Worm (Caenorhabditis elegans) whole organism, L3 larva: ENCODE data around the gene tbc-6.
A peak's percentile ranks its signal among the peaks of the same experiment; 100 is the strongest.

Source experiments
- R02D3.7 ChIP-seq: fragments of 150-350 bp; optimal IDR thresholded peaks from 2 replicates; lab custom pipeline; 2014; ENCODE audit warnings: missing biosample characterization, missing genetic modification characterization
- ZK546.5 ChIP-seq: sonication (generic microtip); optimal IDR thresholded peaks from 2 replicates; lab custom pipeline; 2017; ENCODE audit warnings: missing biosample characterization, missing genetic modification characterization
- aly-2 ChIP-seq: fragments of 150-350 bp; optimal IDR thresholded peaks from 2 replicates; lab custom pipeline; 2014; ENCODE audit warnings: missing biosample characterization, missing genetic modification characterization
- ama-1 ChIP-seq: fragments of 150-350 bp; optimal IDR thresholded peaks from 2 replicates; lab custom pipeline; 2018
- ceh-16 ChIP-seq: sonication (generic microtip); optimal IDR thresholded peaks from 2 replicates; lab custom pipeline; 2017; ENCODE audit warnings: missing biosample characterization, missing genetic modification characterization
- ceh-28 ChIP-seq: fragments of 150-350 bp; optimal IDR thresholded peaks from 2 replicates; lab custom pipeline; 2014; ENCODE audit warnings: missing biosample characterization, missing genetic modification reagents, missing genetic modification characterization
- ceh-82 ChIP-seq: fragments of 150-350 bp; optimal IDR thresholded peaks from 2 replicates; lab custom pipeline; 2014; ENCODE audit warnings: missing biosample characterization, missing genetic modification characterization
- ceh-9 ChIP-seq: sonication (generic microtip); optimal IDR thresholded peaks from 2 replicates; lab custom pipeline; 2018; ENCODE audit warnings: missing biosample characterization, missing genetic modification characterization
- daf-12 ChIP-seq: fragments of 150-350 bp; optimal IDR thresholded peaks from 2 replicates; lab custom pipeline; 2014; ENCODE audit warnings: missing biosample characterization, missing genetic modification reagents, missing genetic modification characterization
- egl-27 ChIP-seq: sonication (generic microtip); optimal IDR thresholded peaks from 4 replicates; lab custom pipeline; 2017; ENCODE audit warnings: missing biosample characterization, missing genetic modification reagents, missing genetic modification characterization
- egl-5 ChIP-seq: fragments of 150-350 bp; optimal IDR thresholded peaks from 2 replicates; lab custom pipeline; 2017; ENCODE audit warnings: missing biosample characterization, missing genetic modification reagents, missing genetic modification characterization, inconsistent platforms
- elt-1 ChIP-seq: fragments of 150-350 bp; optimal IDR thresholded peaks from 2 replicates; lab custom pipeline; 2014; ENCODE audit warnings: missing biosample characterization, missing genetic modification characterization
- elt-2 ChIP-seq: sonication (generic microtip); optimal IDR thresholded peaks from 2 replicates; lab custom pipeline; 2016; ENCODE audit warnings: missing genetic modification reagents, mild to moderate bottlenecking, missing genetic modification characterization, missing compliant biosample characterization
- elt-3 ChIP-seq, 3 experiments: fragments of 150-350 bp in 1 of 3; sonication (generic microtip) in 2 of 3; optimal IDR thresholded peaks; 2 replicates in 2 of 3; 4 replicates in 1 of 3; lab custom pipeline; 2014 to 2017; ENCODE audit warnings: missing biosample characterization in 3 of 3, missing genetic modification characterization in 3 of 3
- eor-1 ChIP-seq, 2 experiments: fragments of 150-350 bp; optimal IDR thresholded peaks; 2 replicates each; lab custom pipeline; 2014 to 2018; ENCODE audit warnings: missing biosample characterization in 2 of 2, missing genetic modification characterization in 2 of 2
- fkh-10 ChIP-seq: sonication (generic microtip); optimal IDR thresholded peaks from 2 replicates; lab custom pipeline; 2017; ENCODE audit warnings: missing biosample characterization, missing genetic modification reagents, missing genetic modification characterization
- fkh-2 ChIP-seq: fragments of 150-350 bp; optimal IDR thresholded peaks from 2 replicates; lab custom pipeline; 2014; ENCODE audit warnings: missing biosample characterization, missing genetic modification reagents, missing genetic modification characterization
- fos-1 ChIP-seq: fragments of 150-350 bp; optimal IDR thresholded peaks from 2 replicates; lab custom pipeline; 2014; ENCODE audit warnings: missing biosample characterization, missing genetic modification characterization
- hmg-11 ChIP-seq: sonication (generic microtip); optimal IDR thresholded peaks from 2 replicates; lab custom pipeline; 2016; ENCODE audit warnings: missing genetic modification characterization, missing compliant biosample characterization
- jun-1 ChIP-seq: fragments of 150-350 bp; optimal IDR thresholded peaks from 2 replicates; lab custom pipeline; 2014; ENCODE audit warnings: missing biosample characterization, missing genetic modification reagents, missing genetic modification characterization
- lin-15B ChIP-seq: fragments of 150-350 bp; optimal IDR thresholded peaks from 2 replicates; lab custom pipeline; 2014; ENCODE audit warnings: missing biosample characterization, missing genetic modification characterization
- lin-39 ChIP-seq: fragments of 150-350 bp; optimal IDR thresholded peaks from 2 replicates; lab custom pipeline; 2018; ENCODE audit warnings: missing biosample characterization, missing genetic modification reagents, missing genetic modification characterization
- lsy-12 ChIP-seq: sonication (generic microtip); optimal IDR thresholded peaks from 2 replicates; lab custom pipeline; 2016; ENCODE audit warnings: mild to moderate bottlenecking, missing genetic modification characterization, missing compliant biosample characterization
- mdl-1 ChIP-seq: fragments of 150-350 bp; optimal IDR thresholded peaks from 2 replicates; lab custom pipeline; 2014; ENCODE audit warnings: missing biosample characterization, missing genetic modification characterization
- mml-1 ChIP-seq: fragments of 150-350 bp; sonication (generic microtip); optimal IDR thresholded peaks from 3 replicates; lab custom pipeline; 2014; ENCODE audit warnings: missing biosample characterization, missing genetic modification characterization
- nfya-1 ChIP-seq: sonication (generic microtip); optimal IDR thresholded peaks from 2 replicates; lab custom pipeline; 2017; ENCODE audit warnings: missing genetic modification characterization, mild to moderate bottlenecking, missing compliant biosample characterization, antibody characterized with exemption, moderate library complexity; ENCODE audit not compliant: insufficient read depth
- nhr-11 ChIP-seq: fragments of 150-350 bp; optimal IDR thresholded peaks from 2 replicates; lab custom pipeline; 2014; ENCODE audit warnings: missing biosample characterization, missing genetic modification characterization
- nhr-12 ChIP-seq: fragments of 150-350 bp; optimal IDR thresholded peaks from 2 replicates; lab custom pipeline; 2014; ENCODE audit warnings: missing biosample characterization, missing genetic modification characterization
- nhr-23 ChIP-seq: fragments of 150-350 bp; optimal IDR thresholded peaks from 2 replicates; lab custom pipeline; 2014; ENCODE audit warnings: missing biosample characterization, missing genetic modification reagents, missing genetic modification characterization
- nhr-237 ChIP-seq: fragments of 150-350 bp; optimal IDR thresholded peaks from 2 replicates; lab custom pipeline; 2014; ENCODE audit warnings: missing biosample characterization, missing genetic modification characterization
- nhr-25 ChIP-seq: sonication (generic microtip); optimal IDR thresholded peaks from 2 replicates; lab custom pipeline; 2017; ENCODE audit warnings: missing biosample characterization, missing genetic modification characterization
- nhr-28 ChIP-seq: fragments of 150-350 bp; optimal IDR thresholded peaks from 2 replicates; lab custom pipeline; 2014; ENCODE audit warnings: missing biosample characterization, missing genetic modification characterization
- nhr-43 ChIP-seq: sonication (generic microtip); optimal IDR thresholded peaks from 2 replicates; lab custom pipeline; 2016; ENCODE audit warnings: mild to moderate bottlenecking, missing genetic modification characterization, missing compliant biosample characterization; ENCODE audit not compliant: poor library complexity, severe bottlenecking
- nhr-67 ChIP-seq: fragments of 150-350 bp; optimal IDR thresholded peaks from 2 replicates; lab custom pipeline; 2014; ENCODE audit warnings: missing biosample characterization, missing genetic modification characterization
- nhr-76 ChIP-seq: fragments of 150-350 bp; sonication (generic microtip); optimal IDR thresholded peaks from 5 replicates; lab custom pipeline; 2014; ENCODE audit warnings: missing biosample characterization, missing genetic modification characterization
- nhr-77 ChIP-seq: fragments of 150-350 bp; optimal IDR thresholded peaks from 2 replicates; lab custom pipeline; 2014; ENCODE audit warnings: missing biosample characterization, missing genetic modification characterization
- pha-4 ChIP-seq: fragments of 150-350 bp; optimal IDR thresholded peaks from 2 replicates; lab custom pipeline; 2014; ENCODE audit warnings: missing biosample characterization, missing genetic modification reagents, missing genetic modification characterization
- pqm-1 ChIP-seq: fragments of 150-350 bp; optimal IDR thresholded peaks from 2 replicates; lab custom pipeline; 2017; ENCODE audit warnings: missing biosample characterization, missing genetic modification characterization, inconsistent platforms
- sea-2 ChIP-seq: fragments of 150-350 bp; sonication (generic microtip); optimal IDR thresholded peaks from 4 replicates; lab custom pipeline; 2014; ENCODE audit warnings: missing biosample characterization, missing genetic modification reagents, missing genetic modification characterization
- skn-1 ChIP-seq: fragments of 150-350 bp; optimal IDR thresholded peaks from 2 replicates; lab custom pipeline; 2014; ENCODE audit warnings: missing biosample characterization, missing genetic modification characterization
- snpc-4 ChIP-seq: fragments of 150-350 bp; optimal IDR thresholded peaks from 2 replicates; lab custom pipeline; 2014; ENCODE audit warnings: missing biosample characterization, missing genetic modification characterization
- tbx-2 ChIP-seq: sonication (generic microtip); optimal IDR thresholded peaks from 2 replicates; lab custom pipeline; 2016; ENCODE audit warnings: mild to moderate bottlenecking, missing genetic modification characterization, missing compliant biosample characterization
- unc-39 ChIP-seq: sonication (generic microtip); optimal IDR thresholded peaks from 4 replicates; lab custom pipeline; 2017; ENCODE audit warnings: missing biosample characterization, missing genetic modification characterization
- unc-62 ChIP-seq: fragments of 150-350 bp; sonication (generic microtip); optimal IDR thresholded peaks from 4 replicates; lab custom pipeline; 2014; ENCODE audit warnings: missing biosample characterization, missing genetic modification reagents, missing genetic modification characterization
- zag-1 ChIP-seq: fragments of 150-350 bp; optimal IDR thresholded peaks from 2 replicates; lab custom pipeline; 2014; ENCODE audit warnings: missing biosample characterization, missing genetic modification characterization
- ztf-11 ChIP-seq: fragments of 150-350 bp; optimal IDR thresholded peaks from 2 replicates; lab custom pipeline; 2014; ENCODE audit warnings: missing biosample characterization, missing genetic modification characterization
- ztf-4 ChIP-seq: fragments of 150-350 bp; optimal IDR thresholded peaks from 2 replicates; lab custom pipeline; 2014; ENCODE audit warnings: missing biosample characterization, missing genetic modification characterization

The tbc-6 gene

ce11 chrII:6888211-6888610 is 40.3 kb downstream of the tbc-6 start:
- no peak for TF ChIP-seq skn-1 (tag; lab: Kevin White, UChicago)
- TF ChIP-seq ztf-11 = no peak
- no peak for TF ChIP-seq sea-2
- TF ChIP-seq fos-1 (tag; lab: Kevin White, UChicago) = no peak
- TF ChIP-seq R02D3.7 = no peak
- peak; percentile 65 for TF ChIP-seq nhr-23
- TF ChIP-seq snpc-4 = no peak
- no peak for TF ChIP-seq eor-1 (tag; optimal IDR thresholded peaks at IDR 0.05; lab: Kevin White, UChicago)
- TF ChIP-seq unc-39 (tag; lab: Kevin White, UChicago) = no peak
- no peak for TF ChIP-seq nhr-28 (tag; lab: Kevin White, UChicago)
- TF ChIP-seq egl-27 (tag; lab: Kevin White, UChicago) = no peak
- no peak for TF ChIP-seq ceh-28 (tag; lab: Kevin White, UChicago)
- TF ChIP-seq pqm-1 = peak; percentile 63
- TF ChIP-seq lin-39 (tag; lab: Kevin White, UChicago) = no peak
- no peak for TF ChIP-seq unc-62 (GFP tag; lab: Kevin White, UChicago)
- TF ChIP-seq aly-2 (tag; lab: Kevin White, UChicago) = no peak
- TF ChIP-seq ama-1 (lab: Kevin White, UChicago) = peak; percentile 91
- TF ChIP-seq daf-12 = no peak
- no peak for TF ChIP-seq zag-1 (tag; lab: Kevin White, UChicago)
- TF ChIP-seq nhr-12 (tag; lab: Kevin White, UChicago) = no peak
- no peak for TF ChIP-seq nhr-25 (tag; lab: Kevin White, UChicago)
- TF ChIP-seq hmg-11 = no peak
- peak; percentile 10 for TF ChIP-seq jun-1 (tag; lab: Kevin White, UChicago)
- no peak for TF ChIP-seq mdl-1 (tag; lab: Kevin White, UChicago)
- TF ChIP-seq ZK546.5 = no peak
- no peak for TF ChIP-seq elt-3 (tag; optimal IDR thresholded peaks at IDR 0.05; lab: Kevin White, UChicago)
- no peak for TF ChIP-seq ceh-82 (tag; lab: Kevin White, UChicago)
- TF ChIP-seq pha-4 (tag; lab: Kevin White, UChicago) = peak; percentile 73
- TF ChIP-seq elt-1 (tag; lab: Kevin White, UChicago) = no peak
- TF ChIP-seq egl-5 (tag; lab: Kevin White, UChicago) = no peak
- TF ChIP-seq lin-15B (tag; lab: Kevin White, UChicago) = no peak
- TF ChIP-seq ceh-9 = no peak
- TF ChIP-seq nhr-237 (tag; lab: Kevin White, UChicago) = no peak
- TF ChIP-seq fkh-2 (tag; lab: Kevin White, UChicago) = no peak
- TF ChIP-seq nhr-67 (tag; lab: Kevin White, UChicago) = no peak
- TF ChIP-seq ztf-4 (tag; lab: Kevin White, UChicago) = no peak
- no peak for TF ChIP-seq ceh-16 (tag; lab: Kevin White, UChicago)
- TF ChIP-seq tbx-2 (tag; lab: Kevin White, UChicago) = peak; percentile 29
- no peak for TF ChIP-seq nhr-77
- TF ChIP-seq nhr-76 = peak; percentile 4
- peak; percentile 78 for TF ChIP-seq nhr-43
- no peak for TF ChIP-seq fkh-10 (GFP tag; lab: Kevin White, UChicago)
- TF ChIP-seq elt-2 (tag; lab: Kevin White, UChicago) = peak; percentile 66
- TF ChIP-seq mml-1 (tag; lab: Kevin White, UChicago) = no peak
- no peak for TF ChIP-seq nhr-11
- peak; percentile 38 for TF ChIP-seq lsy-12 (tag; lab: Kevin White, UChicago)
- peak; percentile 21 for TF ChIP-seq nfya-1 (tag; lab: Kevin White, UChicago)
